Fruit fly (Drosophila melanogaster) whole organism, embryonic: ENCODE data around the gene Rab10.

ENCODE experiments used
- Blimp-1 ChIP-seq: fragments of 200-800 bp; sonication (Bioruptor generic); optimal IDR thresholded peaks from 3 replicates; lab custom pipeline; 2018; ENCODE audit warnings: missing biosample characterization, missing genetic modification characterization, mild to moderate bottlenecking, moderate library complexity, missing genetic modification reagents
- CG10267 ChIP-seq: fragments of 200-800 bp; sonication (Bioruptor generic); optimal IDR thresholded peaks from 2 replicates; lab custom pipeline; 2018; ENCODE audit warnings: missing biosample characterization, mild to moderate bottlenecking, missing genetic modification characterization, moderate library complexity
- CG12769 ChIP-seq: fragments of 200-800 bp; sonication (Bioruptor generic); optimal IDR thresholded peaks from 2 replicates; lab custom pipeline; 2019; ENCODE audit warnings: missing biosample characterization, mild to moderate bottlenecking, missing genetic modification characterization, moderate library complexity
- CG13775 ChIP-seq: fragments of 200-800 bp; sonication (Bioruptor generic); optimal IDR thresholded peaks from 3 replicates; lab custom pipeline; 2017; ENCODE audit warnings: missing biosample characterization, mild to moderate bottlenecking, missing genetic modification characterization
- CG13894 ChIP-seq: fragments of 200-800 bp; sonication (Bioruptor generic); optimal IDR thresholded peaks from 3 replicates; lab custom pipeline; 2018; ENCODE audit warnings: missing biosample characterization, mild to moderate bottlenecking, missing genetic modification characterization, moderate library complexity
- CG15601 ChIP-seq: fragments of 200-800 bp; sonication (Bioruptor generic); optimal IDR thresholded peaks from 3 replicates; lab custom pipeline; 2019; ENCODE audit warnings: missing biosample characterization, mild to moderate bottlenecking, missing genetic modification characterization, moderate library complexity
- CG15696 ChIP-seq: fragments of 200-800 bp; sonication (Bioruptor generic); optimal IDR thresholded peaks from 2 replicates; lab custom pipeline; 2019; ENCODE audit warnings: missing biosample characterization, mild to moderate bottlenecking, missing genetic modification characterization, moderate library complexity
- CG16863 ChIP-seq: fragments of 200-800 bp; sonication (Bioruptor generic); optimal IDR thresholded peaks from 3 replicates; lab custom pipeline; 2016; ENCODE audit warnings: missing biosample characterization, missing genetic modification characterization
- CG18476 ChIP-seq: fragments of 200-800 bp; sonication (Bioruptor generic); optimal IDR thresholded peaks from 2 replicates; lab custom pipeline; 2016; ENCODE audit warnings: missing biosample characterization, mild to moderate bottlenecking, missing genetic modification characterization
- CG31441 ChIP-seq: fragments of 200-800 bp; sonication (Bioruptor generic); IDR thresholded peaks from 2 replicates; pipeline ENCODE4 v1.3.6; 2022; ENCODE audit warnings: missing biosample characterization, missing genetic modification characterization
- CG3281 ChIP-seq: fragments of 200-800 bp; sonication (Bioruptor generic); optimal IDR thresholded peaks from 3 replicates; lab custom pipeline; 2017; ENCODE audit warnings: missing biosample characterization, mild to moderate bottlenecking, missing genetic modification characterization
- CG43689 ChIP-seq: fragments of 200-800 bp; sonication (Bioruptor generic); IDR thresholded peaks from 2 replicates; pipeline ENCODE4 v1.3.6; 2022; ENCODE audit warnings: missing biosample characterization, missing genetic modification characterization
- CoRest ChIP-seq: fragments of 200-800 bp; sonication (Bioruptor generic); optimal IDR thresholded peaks from 3 replicates; lab custom pipeline; 2018; ENCODE audit warnings: missing biosample characterization, mild to moderate bottlenecking, missing genetic modification characterization, moderate library complexity
- D19B ChIP-seq: fragments of 200-800 bp; sonication (Bioruptor generic); optimal IDR thresholded peaks from 2 replicates; lab custom pipeline; 2017; ENCODE audit warnings: missing biosample characterization, mild to moderate bottlenecking, missing genetic modification characterization
- Dad ChIP-seq: fragments of 200-800 bp; sonication (Bioruptor generic); optimal IDR thresholded peaks from 3 replicates; lab custom pipeline; 2016; ENCODE audit warnings: missing biosample characterization, missing genetic modification characterization
- Dip3 ChIP-seq: fragments of 200-800 bp; sonication (Bioruptor generic); optimal IDR thresholded peaks from 3 replicates; lab custom pipeline; 2016; ENCODE audit warnings: missing biosample characterization, missing genetic modification characterization
- Doc2 ChIP-seq: fragments of 200-800 bp; sonication (Bioruptor generic); IDR thresholded peaks from 2 replicates; pipeline ENCODE4 v1.3.6; 2022; ENCODE audit warnings: missing biosample characterization, missing genetic modification characterization
- Dref ChIP-seq: fragments of 200-800 bp; sonication (Bioruptor generic); IDR thresholded peaks from 2 replicates; pipeline ENCODE4 v1.3.6; 2022; ENCODE audit warnings: missing biosample characterization, missing genetic modification characterization
- E2f2 ChIP-seq: fragments of 200-800 bp; sonication (Bioruptor generic); IDR thresholded peaks from 2 replicates; pipeline ENCODE4 v1.3.6; 2022; ENCODE audit warnings: missing biosample characterization, missing genetic modification characterization
- Ets65A ChIP-seq: fragments of 200-800 bp; sonication (Bioruptor generic); peaks from one replicate; lab custom pipeline; 2016; ENCODE audit warnings: missing biosample characterization, missing genetic modification characterization
- Fer3 ChIP-seq: fragments of 200-800 bp; sonication (Bioruptor generic); optimal IDR thresholded peaks from 2 replicates; lab custom pipeline; 2018; ENCODE audit warnings: missing biosample characterization, mild to moderate bottlenecking, missing genetic modification characterization, moderate library complexity
- MESR4 ChIP-seq: fragments of 200-800 bp; sonication (Bioruptor generic); optimal IDR thresholded peaks from 2 replicates; lab custom pipeline; 2018; ENCODE audit warnings: missing biosample characterization, mild to moderate bottlenecking, missing genetic modification characterization, moderate library complexity
- Mad ChIP-seq: fragments of 200-800 bp; sonication (Bioruptor generic); optimal IDR thresholded peaks from 2 replicates; lab custom pipeline; 2016; ENCODE audit warnings: missing biosample characterization, missing genetic modification characterization
- Max ChIP-seq: fragments of 200-800 bp; sonication (Bioruptor generic); optimal IDR thresholded peaks from 2 replicates; lab custom pipeline; 2016; ENCODE audit warnings: missing biosample characterization, mild to moderate bottlenecking, missing genetic modification characterization
- NC2α ChIP-seq: fragments of 200-800 bp; sonication (Bioruptor generic); optimal IDR thresholded peaks from 2 replicates; lab custom pipeline; 2016; ENCODE audit warnings: missing biosample characterization, missing genetic modification characterization
- NC2β ChIP-seq: fragments of 200-800 bp; sonication (Bioruptor generic); optimal IDR thresholded peaks from 2 replicates; lab custom pipeline; 2016; ENCODE audit warnings: missing biosample characterization, missing genetic modification characterization
- Neu2 ChIP-seq: fragments of 200-800 bp; sonication (Bioruptor generic); optimal IDR thresholded peaks from 3 replicates; lab custom pipeline; 2016; ENCODE audit warnings: missing biosample characterization, missing genetic modification characterization, borderline replicate concordance
- NfI ChIP-seq: fragments of 200-800 bp; sonication (Bioruptor generic); optimal IDR thresholded peaks from 3 replicates; lab custom pipeline; 2018; ENCODE audit warnings: missing biosample characterization, mild to moderate bottlenecking, missing genetic modification characterization, moderate library complexity
- Opbp ChIP-seq: fragments of 200-800 bp; sonication (Bioruptor generic); IDR thresholded peaks from 3 replicates; pipeline ENCODE4 v1.3.6; 2022; ENCODE audit warnings: missing biosample characterization, missing genetic modification characterization; ENCODE audit not compliant: partially characterized antibody
- Ravus ChIP-seq: fragments of 200-800 bp; sonication (Bioruptor generic); IDR thresholded peaks from 2 replicates; pipeline ENCODE4 v1.3.6; 2022; ENCODE audit warnings: missing biosample characterization, missing genetic modification characterization
- Sin3A ChIP-seq: fragments of >200 bp; optimal IDR thresholded peaks from 2 replicates; lab custom pipeline; 2018
- Stat92E ChIP-seq, 3 experiments: fragments of >200 bp in 2 of 3; fragments of 200-800 bp in 1 of 3; sonication (Bioruptor generic) in 1 of 3; optimal IDR thresholded peaks; 2 replicates each; lab custom pipeline; 2017 to 2019; ENCODE audit warnings: missing biosample characterization in 3 of 3, missing genetic modification characterization in 3 of 3, mild to moderate bottlenecking in 1 of 3, moderate library complexity in 1 of 3
- ato ChIP-seq: fragments of 200-800 bp; sonication (Bioruptor generic); IDR thresholded peaks from 2 replicates; pipeline ENCODE4 v1.3.6; 2022; ENCODE audit warnings: missing biosample characterization, missing genetic modification characterization; ENCODE audit not compliant: partially characterized antibody
- bcd ChIP-seq: fragments of 200-800 bp; sonication (Bioruptor generic); optimal IDR thresholded peaks from 2 replicates; lab custom pipeline; 2017; ENCODE audit warnings: missing biosample characterization, mild to moderate bottlenecking, missing genetic modification characterization
- caup ChIP-seq: fragments of 200-800 bp; sonication (Bioruptor generic); optimal IDR thresholded peaks from 3 replicates; lab custom pipeline; 2017; ENCODE audit warnings: missing biosample characterization, mild to moderate bottlenecking, missing genetic modification characterization, moderate library complexity; ENCODE audit not compliant: severe bottlenecking
- dmrt99B ChIP-seq: fragments of 200-800 bp; sonication (Bioruptor generic); optimal IDR thresholded peaks from 2 replicates; lab custom pipeline; 2018; ENCODE audit warnings: missing biosample characterization, mild to moderate bottlenecking, missing genetic modification characterization, moderate library complexity
- fd3F ChIP-seq: fragments of 200-800 bp; sonication (Bioruptor generic); optimal IDR thresholded peaks from 2 replicates; lab custom pipeline; 2018; ENCODE audit warnings: missing biosample characterization, mild to moderate bottlenecking, missing genetic modification characterization, moderate library complexity
- gce ChIP-seq: fragments of 200-800 bp; sonication (Bioruptor generic); IDR thresholded peaks from 3 replicates; pipeline ENCODE4 v1.3.6; 2022; ENCODE audit warnings: missing biosample characterization, missing genetic modification characterization
- gcm ChIP-seq: fragments of 200-800 bp; sonication (Bioruptor generic); optimal IDR thresholded peaks from 2 replicates; lab custom pipeline; 2019; ENCODE audit warnings: missing biosample characterization, mild to moderate bottlenecking, missing genetic modification characterization, moderate library complexity
- gcm2 ChIP-seq: fragments of 200-800 bp; sonication (Bioruptor generic); optimal IDR thresholded peaks from 2 replicates; lab custom pipeline; 2016; ENCODE audit warnings: missing biosample characterization, missing genetic modification characterization
- jing ChIP-seq: fragments of 200-800 bp; sonication (Bioruptor generic); optimal IDR thresholded peaks from 2 replicates; lab custom pipeline; 2018; ENCODE audit warnings: missing biosample characterization, mild to moderate bottlenecking, missing genetic modification characterization
- lab ChIP-seq: fragments of 200-800 bp; sonication (Bioruptor generic); optimal IDR thresholded peaks from 3 replicates; lab custom pipeline; 2017; ENCODE audit warnings: missing biosample characterization, missing genetic modification characterization, mild to moderate bottlenecking, moderate library complexity, missing genetic modification reagents
- luna ChIP-seq: fragments of 200-800 bp; sonication (Bioruptor generic); optimal IDR thresholded peaks from 2 replicates; lab custom pipeline; 2016; ENCODE audit warnings: missing biosample characterization, missing genetic modification characterization
- row ChIP-seq: fragments of 200-800 bp; sonication (Bioruptor generic); IDR thresholded peaks from 3 replicates; pipeline ENCODE4 v1.3.6; 2022; ENCODE audit warnings: missing biosample characterization, missing genetic modification characterization
- sob ChIP-seq: fragments of 200-800 bp; sonication (Bioruptor generic); IDR thresholded peaks from 2 replicates; pipeline ENCODE4 v1.3.6; 2022; ENCODE audit warnings: missing biosample characterization, missing genetic modification characterization
- trem ChIP-seq: fragments of 200-800 bp; optimal IDR thresholded peaks from 3 replicates; lab custom pipeline; 2019; ENCODE audit warnings: missing biosample characterization, mild to moderate bottlenecking, missing genetic modification characterization, moderate library complexity
- unc-4 ChIP-seq: fragments of 200-800 bp; sonication (Bioruptor generic); IDR thresholded peaks from 2 replicates; pipeline ENCODE4 v1.3.6; 2022; ENCODE audit warnings: missing biosample characterization, missing genetic modification characterization; ENCODE audit not compliant: partially characterized antibody
- zfh2 ChIP-seq: fragments of 200-800 bp; sonication (Bioruptor generic); optimal IDR thresholded peaks from 2 replicates; lab custom pipeline; 2016; ENCODE audit warnings: missing biosample characterization, missing genetic modification characterization

The Rab10 gene

DNA sequence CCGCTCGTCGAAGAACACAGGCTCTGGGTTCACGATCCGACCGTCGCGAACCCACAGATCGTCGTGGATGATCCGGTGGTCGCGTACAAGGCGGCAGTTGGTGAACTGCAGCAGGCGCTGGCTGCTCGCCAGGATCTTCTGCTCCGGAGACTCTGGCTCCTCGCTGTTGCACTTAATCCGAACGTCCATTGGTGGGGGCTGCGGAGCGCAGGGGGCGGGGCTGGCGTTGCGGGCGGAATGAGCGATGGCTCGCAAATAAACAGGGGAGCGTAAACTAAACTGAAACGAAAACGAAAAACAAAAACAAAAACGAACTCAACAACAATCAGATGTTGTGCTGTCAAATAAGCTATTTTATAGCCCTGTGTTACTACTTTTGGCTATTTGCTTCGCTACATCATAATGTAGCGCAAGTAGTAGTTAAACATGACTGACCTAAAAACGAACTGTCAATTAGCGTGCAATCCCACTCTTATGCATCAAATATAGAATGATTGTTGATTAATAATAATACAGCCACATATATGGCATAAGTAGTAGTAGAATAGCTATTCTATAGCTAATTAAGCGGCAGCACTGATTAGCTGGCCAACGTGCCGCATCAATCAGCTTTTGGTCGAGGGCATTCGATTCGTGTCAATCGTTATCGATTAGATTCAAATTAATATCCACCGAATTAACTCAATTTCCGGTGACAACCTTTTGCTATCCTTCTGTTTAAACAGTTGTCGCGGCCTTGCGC is 5.9 kb downstream of the Rab10 start, which contains the start of gene CG17065 (continued):
- TF ChIP-seq row (GFP tag; lab: Robert Waterston, UW) = peak; percentile 94
- TF ChIP-seq bcd = peak; percentile 63
- peak; percentile 20 for TF ChIP-seq CG13894
- peak; percentile 49 for TF ChIP-seq MESR4 (GFP tag; lab: Kevin White, UChicago)
- TF ChIP-seq Ravus (GFP tag; lab: Robert Waterston, UW) = no peak
- no peak for TF ChIP-seq unc-4 (GFP tag; lab: Robert Waterston, UW)
- TF ChIP-seq ato = peak; percentile 11; the same call in 1 of the 2 replicates
- TF ChIP-seq gcm2 (GFP tag; lab: Kevin White, UChicago) = no peak
- peak; percentile 93 for TF ChIP-seq Dref (GFP tag; lab: Robert Waterston, UW)
- TF ChIP-seq Fer3 (tag; lab: Kevin White, UChicago) = peak; percentile 22
- TF ChIP-seq Dad (GFP tag; lab: Kevin White, UChicago) = peak; percentile 7
- TF ChIP-seq CG16863 (GFP tag; lab: Kevin White, UChicago) = no peak
- peak; percentile 18 for TF ChIP-seq Dip3
- peak in 1 of 3 experiments; percentile 51 for TF ChIP-seq Stat92E (GFP tag; optimal IDR thresholded peaks at IDR 0.05; lab: Kevin White, UChicago)
- peak; percentile 65 for TF ChIP-seq CoRest (tag; lab: Kevin White, UChicago)
- peak; percentile 39 for TF ChIP-seq trem (tag; lab: Kevin White, UChicago)
- TF ChIP-seq NC2α (GFP tag; lab: Kevin White, UChicago) = no peak
- TF ChIP-seq Max (GFP tag; lab: Kevin White, UChicago) = peak; percentile 46
- peak; percentile 38 for TF ChIP-seq CG10267 (tag; lab: Kevin White, UChicago)
- no peak for TF ChIP-seq fd3F (GFP tag; lab: Kevin White, UChicago)
- TF ChIP-seq CG13775 (GFP tag; lab: Kevin White, UChicago) = peak; percentile 54
- TF ChIP-seq caup (GFP tag; lab: Kevin White, UChicago) = peak; percentile 1
- no peak for TF ChIP-seq zfh2 (GFP tag; lab: Kevin White, UChicago)
- TF ChIP-seq luna (GFP tag; lab: Kevin White, UChicago) = no peak
- TF ChIP-seq D19B = peak; percentile 25
- TF ChIP-seq Doc2 (GFP tag; lab: Robert Waterston, UW) = no peak
- TF ChIP-seq lab (GFP tag; lab: Kevin White, UChicago) = peak; percentile 8
- TF ChIP-seq gcm (GFP tag; lab: Kevin White, UChicago) = no peak
- TF ChIP-seq CG15601 (tag; lab: Kevin White, UChicago) = no peak
- TF ChIP-seq NC2β (GFP tag; lab: Kevin White, UChicago) = peak; percentile 17
- no peak for TF ChIP-seq gce (GFP tag; lab: Robert Waterston, UW)
- peak; percentile 11 for TF ChIP-seq Neu2 (GFP tag; lab: Kevin White, UChicago)
- TF ChIP-seq NfI (GFP tag; lab: Kevin White, UChicago) = peak; percentile 27
- peak; percentile 22 for TF ChIP-seq CG15696 (tag; lab: Kevin White, UChicago)
- peak; percentile 32 for TF ChIP-seq Mad (GFP tag; lab: Kevin White, UChicago)
- peak; percentile 8 for TF ChIP-seq Blimp-1 (GFP tag; lab: Kevin White, UChicago)
- no peak for TF ChIP-seq jing (GFP tag; lab: Kevin White, UChicago)
- TF ChIP-seq CG12769 (tag; lab: Kevin White, UChicago) = peak; percentile 31
- TF ChIP-seq Sin3A (lab: Kevin White, UChicago) = peak; percentile 74
- TF ChIP-seq CG18476 (GFP tag; lab: Kevin White, UChicago) = no peak
- peak; percentile 93 for TF ChIP-seq Ets65A (GFP tag; lab: Kevin White, UChicago)
- 0 out of 2 replicates have a peak, but pooled peaks have one; percentile 16 for TF ChIP-seq CG31441 (GFP tag; lab: Robert Waterston, UW)
- TF ChIP-seq Opbp (GFP tag; lab: Robert Waterston, UW) = no peak
- peak; percentile 16 for TF ChIP-seq dmrt99B (tag; lab: Kevin White, UChicago)
- TF ChIP-seq CG3281 (GFP tag; lab: Kevin White, UChicago) = peak; percentile 19
- TF ChIP-seq sob (GFP tag; lab: Robert Waterston, UW) = peak; percentile 35; the same call in 1 of the 2 replicates
- TF ChIP-seq CG43689 (GFP tag; lab: Robert Waterston, UW) = no peak
- peak; percentile 87 for TF ChIP-seq E2f2
